Fruit fly (Drosophila melanogaster): ENCODE data around the gene CG5612.

CG5612 gene

dm6 chr3R:27609118-27610042, 16.4 kb downstream of the CG5612 start:
- TF ChIP-seq Jra (GFP tag; optimal IDR thresholded peaks at IDR 0.05) (no peak), N (GFP tag; optimal IDR thresholded peaks at IDR 0.05) (no peak), dl (GFP tag; optimal IDR thresholded peaks at IDR 0.05; ENCODE audit: insufficient read depth in 1 of 2, partially characterized antibody in 2 of 2) (no peak), CG9705 (GFP tag; optimal IDR thresholded peaks at IDR 0.05) (no peak), HLH106 (tag; optimal IDR thresholded peaks at IDR 0.05) (no peak), br (GFP tag; optimal IDR thresholded peaks at IDR 0.05) (no peak), Mio (GFP tag; optimal IDR thresholded peaks at IDR 0.05) (no peak), CrebA (GFP tag; optimal IDR thresholded peaks at IDR 0.05; ENCODE audit: borderline replicate concordance) (no peak), pan (optimal IDR thresholded peaks at IDR 0.05) (no peak), jim (GFP tag; optimal IDR thresholded peaks at IDR 0.05) (no peak), tai (GFP tag; optimal IDR thresholded peaks at IDR 0.05) (no peak), Rel (GFP tag; optimal IDR thresholded peaks at IDR 0.05) (no peak), Rel (tag; optimal IDR thresholded peaks at IDR 0.05) (no peak), CG32264 (GFP tag; optimal IDR thresholded peaks at IDR 0.05) (no peak), brk (GFP tag; optimal IDR thresholded peaks at IDR 0.05) (no peak), Hnf4 (GFP tag; optimal IDR thresholded peaks at IDR 0.05) (no peak), foxo (GFP tag; optimal IDR thresholded peaks at IDR 0.05) (no peak)

- no peak for TF ChIP-seq CrebA (GFP tag; optimal IDR thresholded peaks at IDR 0.05; ENCODE audit: borderline replicate concordance)
- no peak for TF ChIP-seq CG32264 (GFP tag; optimal IDR thresholded peaks at IDR 0.05)
- no peak for TF ChIP-seq brk (GFP tag; optimal IDR thresholded peaks at IDR 0.05)
- TF ChIP-seq fru (GFP tag; optimal IDR thresholded peaks at IDR 0.05): no peak
- no peak for TF ChIP-seq Abd-B (GFP tag; optimal IDR thresholded peaks at IDR 0.05)
- TF ChIP-seq dmrt93B (GFP tag; optimal IDR thresholded peaks at IDR 0.05): no peak
- TF ChIP-seq Dfd (GFP tag; optimal IDR thresholded peaks at IDR 0.05): no peak
- no peak for TF ChIP-seq usp (GFP tag; optimal IDR thresholded peaks at IDR 0.05)
- no peak for TF ChIP-seq Hr83 (GFP tag; optimal IDR thresholded peaks at IDR 0.05; ENCODE audit: poor library complexity, severe bottlenecking)
- no peak for TF ChIP-seq woc (GFP tag; optimal IDR thresholded peaks at IDR 0.05)
- TF ChIP-seq psq (GFP tag; optimal IDR thresholded peaks at IDR 0.05): no peak
- TF ChIP-seq CG9705 (GFP tag; optimal IDR thresholded peaks at IDR 0.05): no peak
Observed at dm6 chr3R:27608536-27608935, 17.3 kb downstream of the CG5612 start.

dm6 chr3R:27608000-27608399, 17.8 kb downstream of the CG5612 start:
- TF ChIP-seq dsf (GFP tag; optimal IDR thresholded peaks at IDR 0.05; ENCODE audit: borderline replicate concordance) (no peak), rgr (GFP tag; optimal IDR thresholded peaks at IDR 0.05) (no peak), foxo (GFP tag; optimal IDR thresholded peaks at IDR 0.05) (no peak), CG32264 (GFP tag; optimal IDR thresholded peaks at IDR 0.05) (no peak), Hr78 (GFP tag; optimal IDR thresholded peaks at IDR 0.05) (no peak), fru (GFP tag; optimal IDR thresholded peaks at IDR 0.05) (no peak), jim (GFP tag; optimal IDR thresholded peaks at IDR 0.05) (no peak), tai (GFP tag; optimal IDR thresholded peaks at IDR 0.05) (no peak), GATAd (GFP tag; optimal IDR thresholded peaks at IDR 0.05) (no peak), pan (optimal IDR thresholded peaks at IDR 0.05) (no peak), lola (GFP tag; optimal IDR thresholded peaks at IDR 0.05) (no peak), dl (GFP tag; optimal IDR thresholded peaks at IDR 0.05; ENCODE audit: insufficient read depth in 1 of 2, partially characterized antibody in 2 of 2) (no peak), Hr83 (GFP tag; optimal IDR thresholded peaks at IDR 0.05; ENCODE audit: poor library complexity, severe bottlenecking) (no peak), Jra (GFP tag; optimal IDR thresholded peaks at IDR 0.05) (no peak), woc (GFP tag; optimal IDR thresholded peaks at IDR 0.05) (no peak), CG9705 (GFP tag; optimal IDR thresholded peaks at IDR 0.05) (no peak), psq (GFP tag; optimal IDR thresholded peaks at IDR 0.05) (no peak), sv (GFP tag; optimal IDR thresholded peaks at IDR 0.05) (no peak)

dm6 chr3R:27607218-27607929, 18.4 kb downstream of the CG5612 start, which contains the start of the genes dsd and Tusp:
Gene dsd, minus strand, starts transcription at chr3R:27607396.
Gene Tusp, plus strand, starts transcription at chr3R:27607879.
- no peak for TF ChIP-seq Dif (GFP tag; optimal IDR thresholded peaks at IDR 0.05; ENCODE audit: partially characterized antibody)
- TF ChIP-seq Hnf4 (GFP tag; optimal IDR thresholded peaks at IDR 0.05): peak; percentile 90
- TF ChIP-seq Rel (GFP tag; optimal IDR thresholded peaks at IDR 0.05): no peak
- peak; percentile 71 for TF ChIP-seq Rel (tag; optimal IDR thresholded peaks at IDR 0.05)
- TF ChIP-seq Abd-B (GFP tag; optimal IDR thresholded peaks at IDR 0.05): no peak
- peak; percentile 57 for TF ChIP-seq OdsH (GFP tag; optimal IDR thresholded peaks at IDR 0.05)
- TF ChIP-seq pan (optimal IDR thresholded peaks at IDR 0.05): no peak
- peak; percentile 75 for TF ChIP-seq HLH106 (tag; optimal IDR thresholded peaks at IDR 0.05)
- TF ChIP-seq jim (GFP tag; optimal IDR thresholded peaks at IDR 0.05): peak; percentile 79
- no peak for TF ChIP-seq N (GFP tag; optimal IDR thresholded peaks at IDR 0.05)
- peak; percentile 73 for TF ChIP-seq br (GFP tag; optimal IDR thresholded peaks at IDR 0.05)
- peak in 1 of 2 experiments; percentile 85 for TF ChIP-seq foxo (GFP tag; optimal IDR thresholded peaks at IDR 0.05)
- peak; percentile 82 for TF ChIP-seq sv (GFP tag; optimal IDR thresholded peaks at IDR 0.05)
- TF ChIP-seq Jra (GFP tag; optimal IDR thresholded peaks at IDR 0.05): peak; percentile 46
- no peak for TF ChIP-seq lola (GFP tag; optimal IDR thresholded peaks at IDR 0.05)
- peak; percentile 2 for TF ChIP-seq CrebA (GFP tag; optimal IDR thresholded peaks at IDR 0.05; ENCODE audit: borderline replicate concordance)
- peak; percentile 12 for TF ChIP-seq dsf (GFP tag; optimal IDR thresholded peaks at IDR 0.05; ENCODE audit: borderline replicate concordance)
- TF ChIP-seq woc (GFP tag; optimal IDR thresholded peaks at IDR 0.05): peak; percentile 67
- TF ChIP-seq usp (GFP tag; optimal IDR thresholded peaks at IDR 0.05): no peak
- TF ChIP-seq tai (GFP tag; optimal IDR thresholded peaks at IDR 0.05): no peak
- no peak for TF ChIP-seq Hr78 (GFP tag; optimal IDR thresholded peaks at IDR 0.05)
- TF ChIP-seq Mio (GFP tag; optimal IDR thresholded peaks at IDR 0.05): peak; percentile 27
- TF ChIP-seq Vsx2 (GFP tag; optimal IDR thresholded peaks at IDR 0.05; ENCODE audit: partially characterized antibody): no peak
- TF ChIP-seq fru (GFP tag; optimal IDR thresholded peaks at IDR 0.05): peak; percentile 72
- TF ChIP-seq h (GFP tag; optimal IDR thresholded peaks at IDR 0.05): peak; percentile 79
- peak; percentile 60 for TF ChIP-seq Sp1 (GFP tag; optimal IDR thresholded peaks at IDR 0.05)

Measured in whole organism, wandering third instar larva.